Fruit fly (Drosophila melanogaster) Kc167 (cell line): ENCODE measurements around the gene CG4360.

ENCODE experiments used
- Myc ChIP-seq: fragments of >200 bp; optimal IDR thresholded peaks from 2 replicates; lab custom pipeline; 2017; ENCODE audit warnings: missing external identifiers
- Sin3A ChIP-seq: fragments of >200 bp; optimal IDR thresholded peaks from 2 replicates; lab custom pipeline; 2018; ENCODE audit warnings: missing external identifiers
- h ChIP-seq: fragments of >200 bp; optimal IDR thresholded peaks from 3 replicates; lab custom pipeline; 2018; ENCODE audit warnings: missing external identifiers
- insv ChIP-seq: fragments of >200 bp; optimal IDR thresholded peaks from 3 replicates; lab custom pipeline; 2018; ENCODE audit warnings: missing external identifiers
- psq ChIP-seq: fragments of >200 bp; optimal IDR thresholded peaks from 2 replicates; lab custom pipeline; 2017; ENCODE audit warnings: missing external identifiers
- ttk ChIP-seq: sonication (Bioruptor generic); optimal IDR thresholded peaks from 2 replicates; lab custom pipeline; 2017; ENCODE audit warnings: missing external identifiers

The CG4360 gene

dm6 chr3R:20327572-20328483 is at the start of gene CG4360, which contains the start of gene Sirt2:
Gene CG4360 (minus strand): TSS chr3R:20328003.
Gene Sirt2 (plus strand): TSS chr3R:20328465.
- TF ChIP-seq Sin3A (lab: Kevin White, UChicago): no peak
- no peak for TF ChIP-seq insv (lab: Kevin White, UChicago)
- no peak for TF ChIP-seq psq (lab: Kevin White, UChicago)
- no peak for TF ChIP-seq h
- TF ChIP-seq Myc (lab: Kevin White, UChicago): no peak
- TF ChIP-seq ttk: no peak

DNA sequence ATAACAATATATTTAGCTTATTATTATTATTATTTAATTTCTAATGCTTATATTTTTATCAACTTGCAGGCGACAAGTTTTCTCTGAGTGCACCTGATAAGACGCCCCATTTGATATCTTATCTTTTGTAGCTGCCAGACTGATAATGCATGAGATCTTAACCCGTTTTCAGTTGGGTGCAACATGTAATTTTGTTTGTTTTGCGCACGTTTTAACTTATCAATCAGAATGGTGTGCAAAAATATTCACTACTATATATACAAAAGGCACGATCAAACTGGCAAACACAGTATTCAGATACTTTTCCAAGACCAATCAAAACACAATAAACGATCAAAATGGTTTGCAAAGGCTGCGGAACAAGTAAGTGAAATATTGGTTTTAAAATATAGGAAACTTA is 32.2 kb upstream of the CG4360 start, which contains the start of gene MtnC:
Gene MtnC, plus strand, starts transcription at position 301 of the 400 bp plus-strand sequence.
- TF ChIP-seq Sin3A (lab: Kevin White, UChicago) (no peak), psq (lab: Kevin White, UChicago) (no peak), h (no peak), Myc (lab: Kevin White, UChicago) (no peak), ttk (no peak), insv (lab: Kevin White, UChicago) (no peak)

DNA sequence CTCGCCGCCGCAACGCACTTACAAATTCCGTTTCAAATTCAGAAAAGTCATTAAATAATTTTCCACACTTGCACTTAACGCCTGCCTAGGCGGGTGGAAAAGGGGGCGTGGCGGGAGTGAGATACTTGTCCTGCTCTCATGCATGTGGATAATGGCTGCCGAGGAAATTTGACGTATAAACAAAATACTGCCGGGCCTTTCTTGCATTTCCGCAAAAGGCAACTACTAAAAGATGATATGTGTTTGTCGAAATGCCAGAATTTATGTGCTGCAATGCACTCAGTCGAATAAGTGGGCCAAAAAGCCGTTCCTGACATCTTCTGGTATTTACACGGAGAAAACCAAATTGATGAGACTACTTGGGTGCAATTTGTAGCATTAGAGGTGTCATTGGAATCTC is 22.5 kb upstream of the CG4360 start:
- TF ChIP-seq Myc (lab: Kevin White, UChicago): no peak
- TF ChIP-seq h: no peak
- no peak for TF ChIP-seq ttk
- no peak for TF ChIP-seq psq (lab: Kevin White, UChicago)
- no peak for TF ChIP-seq insv (lab: Kevin White, UChicago)
- TF ChIP-seq Sin3A (lab: Kevin White, UChicago): no peak

DNA sequence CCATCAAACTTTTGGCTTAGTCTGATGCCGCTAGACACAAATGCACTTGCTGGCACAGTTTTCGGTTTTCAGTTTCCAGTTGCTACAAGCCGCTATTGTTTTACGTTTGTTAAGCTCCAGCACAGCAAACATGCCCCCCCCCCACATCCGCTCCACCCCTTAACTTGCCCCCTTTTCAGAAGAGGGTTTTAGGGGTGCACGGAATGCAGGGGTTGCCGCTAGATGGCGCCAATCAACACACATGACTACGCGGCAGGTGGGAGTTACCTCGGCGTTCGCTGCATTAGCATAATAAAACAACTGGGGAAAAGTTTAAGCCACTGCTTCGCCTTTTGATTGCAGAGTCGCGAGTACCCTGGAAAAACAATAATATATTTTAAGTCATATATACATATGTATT is 19.1 kb upstream of the CG4360 start:
- TF ChIP-seq Myc (lab: Kevin White, UChicago): no peak
- TF ChIP-seq Sin3A (lab: Kevin White, UChicago): no peak
- no peak for TF ChIP-seq psq (lab: Kevin White, UChicago)
- no peak for TF ChIP-seq insv (lab: Kevin White, UChicago)
- no peak for TF ChIP-seq h
- no peak for TF ChIP-seq ttk

DNA sequence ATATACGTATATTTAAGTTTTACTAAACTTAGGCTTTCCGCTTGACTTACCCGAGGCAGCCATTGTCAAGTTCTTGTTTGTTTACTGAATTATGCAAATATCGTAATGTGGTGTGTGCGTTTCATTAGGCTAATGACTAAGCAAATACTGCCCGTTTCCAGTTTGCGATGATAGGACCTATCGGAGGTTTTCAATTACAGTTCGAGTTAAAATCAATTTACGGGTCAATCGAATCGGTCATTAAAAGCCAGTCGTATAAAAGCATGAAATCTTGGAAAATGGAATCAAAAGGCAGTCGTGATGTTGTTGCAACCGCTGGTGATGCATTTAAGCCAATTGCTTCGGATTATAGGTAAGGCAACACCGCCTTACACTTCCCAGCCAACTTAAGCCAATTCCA is 10.9 kb upstream of the CG4360 start, which contains the start of gene Ir92a:
Gene Ir92a, plus strand, starts transcription at position 301 of the 400 bp plus-strand sequence.
- no peak for TF ChIP-seq ttk
- TF ChIP-seq h: no peak
- no peak for TF ChIP-seq Myc (lab: Kevin White, UChicago)
- TF ChIP-seq insv (lab: Kevin White, UChicago): no peak
- no peak for TF ChIP-seq Sin3A (lab: Kevin White, UChicago)
- TF ChIP-seq psq (lab: Kevin White, UChicago): no peak

- TF ChIP-seq ttk (no peak), h (no peak), Sin3A (lab: Kevin White, UChicago) (no peak), insv (lab: Kevin White, UChicago) (no peak), psq (lab: Kevin White, UChicago) (no peak), Myc (lab: Kevin White, UChicago) (no peak)
Observed at dm6 chr3R:20332688-20333087, 4.9 kb upstream of the CG4360 start.

- TF ChIP-seq psq (lab: Kevin White, UChicago) (no peak), h (no peak)
Observed at dm6 chr3R:20318166-20318690, 9.6 kb downstream of the CG4360 start.

DNA sequence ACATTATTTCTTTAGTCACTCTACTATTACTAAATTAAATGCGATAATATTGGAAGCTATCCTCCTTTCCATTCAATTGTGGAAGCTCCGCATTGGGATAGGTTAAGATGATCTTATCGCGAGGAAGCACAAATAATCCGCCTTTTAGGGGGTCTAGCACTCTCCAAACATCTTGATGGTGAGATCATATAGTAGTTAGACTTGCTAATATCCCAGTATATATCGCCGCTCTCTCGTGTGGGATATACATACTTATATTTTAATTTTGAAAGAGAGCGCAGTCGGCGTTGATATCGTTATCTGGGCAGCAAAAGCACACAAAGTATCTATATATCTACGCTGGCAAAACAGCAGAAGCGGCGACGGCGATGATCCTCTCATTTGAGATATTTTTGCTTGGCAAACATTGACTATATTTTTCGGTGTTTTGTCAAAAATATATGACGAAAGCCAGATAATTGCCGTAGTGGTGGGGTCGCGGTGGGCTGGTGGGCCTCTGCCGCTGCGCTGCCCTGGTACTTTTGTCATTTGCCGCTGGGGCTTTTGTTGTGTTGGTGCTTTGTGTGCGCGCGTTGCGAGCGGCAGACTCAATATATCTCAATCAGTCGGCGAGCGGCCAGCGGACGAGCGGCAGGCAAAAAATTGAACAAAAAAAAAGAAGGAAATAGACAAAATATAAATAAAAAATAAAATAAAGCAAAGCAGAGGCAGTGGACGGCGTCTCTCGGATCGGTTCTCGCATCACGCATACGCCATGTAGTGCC is 10.2 kb downstream of the CG4360 start:
- no peak for TF ChIP-seq Myc (lab: Kevin White, UChicago)
- TF ChIP-seq ttk: no peak
- no peak for TF ChIP-seq h
- TF ChIP-seq Sin3A (lab: Kevin White, UChicago): no peak
- TF ChIP-seq insv (lab: Kevin White, UChicago): no peak
- no peak for TF ChIP-seq psq (lab: Kevin White, UChicago)

DNA sequence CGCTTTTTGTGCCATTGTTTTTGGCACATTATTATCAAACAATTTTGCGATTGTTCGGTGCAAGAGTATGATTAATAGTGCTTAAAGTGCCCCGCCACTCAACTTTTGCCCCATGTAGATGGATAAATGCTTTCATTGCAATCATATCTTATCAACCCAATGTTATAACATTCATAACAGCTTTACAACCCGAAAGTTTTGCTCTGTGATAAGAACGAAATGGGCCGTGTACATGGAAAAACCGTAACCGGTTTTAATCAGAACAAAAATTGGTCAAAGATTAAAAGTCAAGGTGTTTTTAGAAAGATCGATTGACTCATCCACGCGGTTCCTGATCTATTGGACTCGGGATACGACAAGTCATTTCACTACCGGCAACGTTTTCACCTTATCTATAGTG is 11.2 kb downstream of the CG4360 start:
- TF ChIP-seq ttk (no peak), psq (lab: Kevin White, UChicago) (no peak), Myc (lab: Kevin White, UChicago) (no peak), insv (lab: Kevin White, UChicago) (no peak), h (no peak), Sin3A (lab: Kevin White, UChicago) (no peak)

- no peak for TF ChIP-seq Sin3A (lab: Kevin White, UChicago)
- TF ChIP-seq ttk: no peak
- TF ChIP-seq Myc (lab: Kevin White, UChicago): no peak
- no peak for TF ChIP-seq h
- no peak for TF ChIP-seq insv (lab: Kevin White, UChicago)
- TF ChIP-seq psq (lab: Kevin White, UChicago): no peak
Observed at dm6 chr3R:20312838-20313237, 15.0 kb downstream of the CG4360 start.

DNA sequence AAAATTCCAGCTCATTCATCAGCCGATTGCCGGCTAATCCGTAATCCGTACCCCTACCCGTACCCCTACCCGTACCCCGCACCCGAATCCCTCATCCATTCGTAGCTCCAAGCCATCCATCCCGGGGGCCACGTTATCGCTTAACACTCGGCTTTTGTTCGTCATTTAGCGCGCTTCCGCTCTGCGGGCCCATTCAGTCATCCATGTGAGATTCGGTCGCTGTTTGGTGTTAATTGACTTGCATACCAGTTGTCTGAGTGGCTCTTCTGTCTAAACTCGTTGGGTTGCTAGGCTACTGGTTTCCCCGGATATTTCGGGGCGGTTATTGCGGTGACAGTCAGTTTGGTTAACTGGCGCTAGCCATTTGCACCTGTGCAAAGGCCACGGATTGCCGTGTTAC is 16.4 kb downstream of the CG4360 start:
- no peak for TF ChIP-seq insv (lab: Kevin White, UChicago)
- no peak for TF ChIP-seq psq (lab: Kevin White, UChicago)
- TF ChIP-seq h: no peak

DNA sequence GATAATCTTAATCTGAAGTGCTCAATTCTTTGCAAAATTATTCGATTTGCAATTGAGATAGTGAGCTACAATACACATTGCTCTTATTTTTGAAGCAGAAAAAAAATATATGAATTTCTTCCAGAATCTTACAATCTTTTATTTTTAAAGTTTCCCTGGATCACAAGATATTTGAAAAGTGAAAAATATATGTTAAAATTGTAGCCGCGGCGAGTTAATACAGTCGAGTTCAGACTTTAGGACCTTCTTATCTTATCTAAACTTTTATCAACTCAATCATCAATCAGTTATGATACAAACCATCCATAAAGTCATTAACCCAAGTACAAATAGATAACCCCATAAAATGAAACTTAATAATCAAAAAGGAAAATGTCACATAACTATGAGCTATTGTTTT is 16.9 kb downstream of the CG4360 start:
- no peak for TF ChIP-seq Sin3A (lab: Kevin White, UChicago)
- TF ChIP-seq psq (lab: Kevin White, UChicago): no peak
- TF ChIP-seq insv (lab: Kevin White, UChicago): no peak
- no peak for TF ChIP-seq h
- TF ChIP-seq Myc (lab: Kevin White, UChicago): no peak
- TF ChIP-seq ttk: no peak
